Worm (Caenorhabditis elegans) whole organism, L1 larva: ENCODE measurements around the gene Y94H6A.2.

Experiments
- C04F5.9 ChIP-seq: sonication (generic microtip); optimal IDR thresholded peaks from 2 replicates; lab custom pipeline; 2016; ENCODE audit warnings: missing genetic modification characterization, missing compliant biosample characterization
- C16A3.4 ChIP-seq: fragments of 150-350 bp; optimal IDR thresholded peaks from 2 replicates; lab custom pipeline; 2014; ENCODE audit warnings: missing biosample characterization, missing genetic modification characterization
- C34B4.2 ChIP-seq: sonication (generic microtip); optimal IDR thresholded peaks from 2 replicates; lab custom pipeline; 2017; ENCODE audit warnings: mild to moderate bottlenecking, missing genetic modification characterization, missing compliant biosample characterization
- ama-1 ChIP-seq: fragments of 150-350 bp; optimal IDR thresholded peaks from 2 replicates; lab custom pipeline; 2014
- blmp-1 ChIP-seq: fragments of 150-350 bp; optimal IDR thresholded peaks from 2 replicates; lab custom pipeline; 2014; ENCODE audit warnings: missing biosample characterization, missing genetic modification characterization
- ceh-82 ChIP-seq, 3 experiments: fragments of 150-350 bp in 1 of 3; sonication (generic microtip) in 2 of 3; optimal IDR thresholded peaks; 2 replicates each; lab custom pipeline; 2014 to 2017; ENCODE audit warnings: missing biosample characterization in 3 of 3, missing genetic modification characterization in 3 of 3
- ceh-90 ChIP-seq: sonication (generic microtip); optimal IDR thresholded peaks from 2 replicates; lab custom pipeline; 2016; ENCODE audit warnings: missing genetic modification characterization, missing compliant biosample characterization
- dpl-1 ChIP-seq, 3 experiments: fragments of 150-350 bp in 2 of 3; sonication (generic microtip) in 1 of 3; optimal IDR thresholded peaks; 2 replicates each; lab custom pipeline; 2014 to 2017; ENCODE audit warnings: missing biosample characterization in 3 of 3, missing genetic modification characterization in 3 of 3, missing genetic modification reagents in 3 of 3
- efl-1 ChIP-seq, 4 experiments: fragments of 150-350 bp; optimal IDR thresholded peaks in 3 of 4; peaks in 1 of 4; 1 replicate in 1 of 4; 2 replicates in 3 of 4; lab custom pipeline; 2014; ENCODE audit warnings: missing biosample characterization in 2 of 4, missing genetic modification characterization in 2 of 4, missing genetic modification reagents in 2 of 4
- fkh-8 ChIP-seq: sonication (generic microtip); optimal IDR thresholded peaks from 2 replicates; lab custom pipeline; 2016; ENCODE audit warnings: mild to moderate bottlenecking, missing genetic modification characterization, missing compliant biosample characterization
- grh-1 ChIP-seq: fragments of 200-800 bp; sonication (Bioruptor generic); IDR thresholded peaks from 2 replicates; pipeline ENCODE4 v1.3.6; 2022; ENCODE audit warnings: missing genetic modification reagents, missing genetic modification characterization, missing compliant biosample characterization
- hlh-17 ChIP-seq: fragments of 200-800 bp; sonication (Bioruptor generic); optimal IDR thresholded peaks from 2 replicates; lab custom pipeline; 2018; ENCODE audit warnings: missing genetic modification characterization, mild to moderate bottlenecking, missing compliant biosample characterization, moderate library complexity, borderline replicate concordance
- hlh-4 ChIP-seq: sonication (generic microtip); optimal IDR thresholded peaks from 2 replicates; lab custom pipeline; 2016; ENCODE audit warnings: mild to moderate bottlenecking, missing genetic modification characterization, missing compliant biosample characterization
- hpl-2 ChIP-seq: fragments of 150-350 bp; optimal IDR thresholded peaks from 2 replicates; lab custom pipeline; 2014; ENCODE audit warnings: missing biosample characterization, missing genetic modification reagents, missing genetic modification characterization
- irx-1 ChIP-seq: sonication (generic microtip); optimal IDR thresholded peaks from 2 replicates; lab custom pipeline; 2016; ENCODE audit warnings: missing genetic modification characterization, missing compliant biosample characterization
- jun-1 ChIP-seq: fragments of 150-350 bp; optimal IDR thresholded peaks from 2 replicates; lab custom pipeline; 2014; ENCODE audit warnings: missing biosample characterization, missing genetic modification reagents, missing genetic modification characterization
- lin-14 ChIP-seq: fragments of 200-800 bp; sonication (Bioruptor generic); optimal IDR thresholded peaks from 2 replicates; lab custom pipeline; 2018; ENCODE audit warnings: mild to moderate bottlenecking, missing genetic modification characterization, moderate library complexity, missing compliant biosample characterization
- lin-15B ChIP-seq: fragments of 150-350 bp; sonication (generic microtip); optimal IDR thresholded peaks from 3 replicates; lab custom pipeline; 2014; ENCODE audit warnings: missing biosample characterization, missing genetic modification characterization
- lin-35 ChIP-seq, 2 experiments: fragments of 150-350 bp; optimal IDR thresholded peaks; 2 replicates each; lab custom pipeline; 2014; ENCODE audit warnings: missing biosample characterization in 2 of 2, missing genetic modification characterization in 2 of 2, missing genetic modification reagents in 2 of 2
- lsy-2 ChIP-seq, 2 experiments: fragments of 150-350 bp; optimal IDR thresholded peaks; 2 replicates each; lab custom pipeline; 2014; ENCODE audit warnings: missing biosample characterization in 2 of 2, missing genetic modification characterization in 2 of 2
- mab-9 ChIP-seq: fragments of 200-800 bp; sonication (Bioruptor generic); IDR thresholded peaks from 2 replicates; pipeline ENCODE4 v1.3.6; 2022; ENCODE audit warnings: missing genetic modification reagents, missing genetic modification characterization, missing compliant biosample characterization
- nhr-19 ChIP-seq: fragments of 200-800 bp; sonication (Bioruptor generic); conservative IDR thresholded peaks from 2 replicates; pipeline ENCODE4 v1.3.6; 2022; ENCODE audit warnings: missing genetic modification characterization, missing compliant biosample characterization
- nhr-71 ChIP-seq: sonication (generic microtip); optimal IDR thresholded peaks from 2 replicates; lab custom pipeline; 2016; ENCODE audit warnings: mild to moderate bottlenecking, missing genetic modification characterization, moderate library complexity, missing compliant biosample characterization
- pax-3 ChIP-seq: fragments of 200-800 bp; sonication (Bioruptor generic); optimal IDR thresholded peaks from 2 replicates; lab custom pipeline; 2018; ENCODE audit warnings: mild to moderate bottlenecking, missing genetic modification characterization, moderate library complexity, missing compliant biosample characterization
- rnt-1 ChIP-seq: sonication (generic microtip); optimal IDR thresholded peaks from 2 replicates; lab custom pipeline; 2016; ENCODE audit warnings: mild to moderate bottlenecking, missing genetic modification characterization, moderate library complexity, missing compliant biosample characterization
- skn-1 ChIP-seq: fragments of 150-350 bp; optimal IDR thresholded peaks from 2 replicates; lab custom pipeline; 2014; ENCODE audit warnings: missing biosample characterization, missing genetic modification characterization
- snu-23 ChIP-seq: sonication (generic microtip); optimal IDR thresholded peaks from 2 replicates; lab custom pipeline; 2016; ENCODE audit warnings: missing genetic modification characterization, missing compliant biosample characterization
- sup-37 ChIP-seq: fragments of 200-800 bp; sonication (Bioruptor generic); optimal IDR thresholded peaks from 2 replicates; lab custom pipeline; 2018; ENCODE audit warnings: mild to moderate bottlenecking, missing genetic modification characterization, missing compliant biosample characterization
- swsn-7 ChIP-seq: sonication (generic microtip); optimal IDR thresholded peaks from 2 replicates; lab custom pipeline; 2016; ENCODE audit warnings: missing genetic modification characterization, missing compliant biosample characterization
- unc-130 ChIP-seq: fragments of 150-350 bp; optimal IDR thresholded peaks from 2 replicates; lab custom pipeline; 2017; ENCODE audit warnings: missing biosample characterization, missing genetic modification characterization, inconsistent platforms
- unc-30 ChIP-seq: sonication (generic microtip); optimal IDR thresholded peaks from 2 replicates; lab custom pipeline; 2017; ENCODE audit warnings: missing biosample characterization, missing genetic modification characterization
- unc-62 ChIP-seq: fragments of 150-350 bp; optimal IDR thresholded peaks from 2 replicates; lab custom pipeline; 2014; ENCODE audit warnings: missing biosample characterization, missing genetic modification reagents, missing genetic modification characterization
- unc-86 ChIP-seq: sonication (generic microtip); optimal IDR thresholded peaks from 2 replicates; lab custom pipeline; 2016; ENCODE audit warnings: missing genetic modification characterization, missing compliant biosample characterization
- unc-98 ChIP-seq: fragments of 200-800 bp; sonication (Bioruptor generic); IDR thresholded peaks from 2 replicates; pipeline ENCODE4 v1.3.6; 2022; ENCODE audit warnings: missing genetic modification characterization, missing compliant biosample characterization
- vab-15 ChIP-seq: sonication (generic microtip); optimal IDR thresholded peaks from 2 replicates; lab custom pipeline; 2017; ENCODE audit warnings: missing genotype, mild to moderate bottlenecking, missing genetic modification characterization, missing compliant biosample characterization
- xbp-1 ChIP-seq: sonication (generic microtip); optimal IDR thresholded peaks from 2 replicates; lab custom pipeline; 2016; ENCODE audit warnings: missing genetic modification characterization, missing compliant biosample characterization
- zip-4 ChIP-seq: fragments of 200-800 bp; sonication (Bioruptor generic); optimal IDR thresholded peaks from 2 replicates; lab custom pipeline; 2018; ENCODE audit warnings: mild to moderate bottlenecking, missing genetic modification characterization, moderate library complexity, missing compliant biosample characterization
- ztf-4 ChIP-seq: fragments of 150-350 bp; optimal IDR thresholded peaks from 2 replicates; lab custom pipeline; 2014; ENCODE audit warnings: missing biosample characterization, missing genetic modification characterization

The Y94H6A.2 gene

DNA sequence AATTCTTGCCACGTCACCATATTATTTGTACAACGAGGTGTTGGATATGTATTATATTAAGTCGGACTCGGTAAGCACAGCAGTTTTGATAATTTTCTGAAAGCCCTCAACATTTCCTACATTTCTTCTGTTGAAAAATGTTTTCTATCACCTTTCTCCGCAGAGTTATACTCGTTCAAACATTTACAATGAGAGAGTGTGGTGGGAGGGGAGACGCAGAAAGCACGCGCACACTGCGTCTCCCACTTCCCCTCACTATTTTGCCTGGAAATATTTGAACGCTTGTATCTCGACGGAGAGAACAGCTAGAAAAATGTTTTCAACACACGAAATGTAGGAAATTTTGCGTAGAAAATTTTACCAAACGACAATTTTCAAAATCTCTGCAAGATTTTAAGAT, 34.1 kb downstream of the Y94H6A.2 start:
- no peak for TF ChIP-seq unc-30 (tag; lab: Kevin White, UChicago)
- TF ChIP-seq lin-15B, result no peak
- no peak for TF ChIP-seq hlh-4 (tag; lab: Kevin White, UChicago)
- TF ChIP-seq C16A3.4 (tag; lab: Kevin White, UChicago), result no peak
- no peak for TF ChIP-seq vab-15
- TF ChIP-seq fkh-8, result no peak
- TF ChIP-seq snu-23, result no peak
- TF ChIP-seq ceh-90, result no peak
- TF ChIP-seq C34B4.2 (tag; lab: Kevin White, UChicago), result no peak
- TF ChIP-seq hlh-17 (GFP tag; lab: Kevin White, UChicago), result no peak
- TF ChIP-seq rnt-1 (tag; lab: Kevin White, UChicago), result no peak
- no peak for TF ChIP-seq unc-98 (GFP tag; lab: Robert Waterston, UW)
- no peak for TF ChIP-seq hpl-2

- TF ChIP-seq skn-1 (tag; lab: Kevin White, UChicago) (no peak), unc-130 (tag; lab: Kevin White, UChicago) (no peak), lsy-2 (tag; optimal IDR thresholded peaks at IDR 0.05; lab: Kevin White, UChicago) (peak in 1 of 2 experiments; percentile 14), xbp-1 (tag; lab: Kevin White, UChicago) (no peak), efl-1 (optimal IDR thresholded peaks at IDR 0.05; lab: Kevin White, UChicago) (no peak), efl-1 (GFP tag; optimal IDR thresholded peaks at IDR 0.05 in 1 of 2; lab: Kevin White, UChicago) (peak in 1 of 2 experiments; percentile 67), ztf-4 (tag; lab: Kevin White, UChicago) (peak; percentile 6), ama-1 (lab: Kevin White, UChicago) (peak; percentile 39), lin-14 (GFP tag; lab: Kevin White, UChicago) (no peak), hlh-4 (tag; lab: Kevin White, UChicago) (no peak), sup-37 (GFP tag; lab: Kevin White, UChicago) (no peak), irx-1 (tag; lab: Kevin White, UChicago) (no peak), C04F5.9 (tag; lab: Kevin White, UChicago) (no peak)
These were observed 35.1 kb downstream of the Y94H6A.2 start for ce11 chrIV:2765048-2765708.

DNA sequence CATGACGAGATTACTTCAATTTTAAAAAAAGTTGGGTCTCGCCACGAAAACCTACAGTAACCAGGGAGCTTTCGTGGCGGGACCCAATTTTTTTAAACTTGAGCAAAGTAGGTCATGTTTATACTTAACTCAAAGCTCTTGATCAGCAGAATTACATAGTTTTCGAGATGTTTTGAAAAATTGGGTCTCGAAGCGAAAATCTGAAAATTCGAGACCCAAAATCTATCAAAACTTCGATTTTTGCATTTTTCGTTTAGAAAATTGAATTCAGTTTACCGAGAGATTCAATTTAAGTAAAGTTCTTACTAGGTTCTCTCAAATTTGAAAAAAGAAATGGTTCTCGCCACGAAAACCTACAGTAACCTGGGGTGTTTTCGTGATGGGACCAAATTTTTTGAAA, 40.0 kb downstream of the Y94H6A.2 start:
- TF ChIP-seq efl-1 (optimal IDR thresholded peaks at IDR 0.05; lab: Kevin White, UChicago) (no peak), efl-1 (GFP tag; optimal IDR thresholded peaks at IDR 0.05 in 1 of 2; lab: Kevin White, UChicago) (peak in 1 of 2 experiments; percentile 27), vab-15 (no peak)
- TF ChIP-seq, all 84 proteins: peak for 1

DNA sequence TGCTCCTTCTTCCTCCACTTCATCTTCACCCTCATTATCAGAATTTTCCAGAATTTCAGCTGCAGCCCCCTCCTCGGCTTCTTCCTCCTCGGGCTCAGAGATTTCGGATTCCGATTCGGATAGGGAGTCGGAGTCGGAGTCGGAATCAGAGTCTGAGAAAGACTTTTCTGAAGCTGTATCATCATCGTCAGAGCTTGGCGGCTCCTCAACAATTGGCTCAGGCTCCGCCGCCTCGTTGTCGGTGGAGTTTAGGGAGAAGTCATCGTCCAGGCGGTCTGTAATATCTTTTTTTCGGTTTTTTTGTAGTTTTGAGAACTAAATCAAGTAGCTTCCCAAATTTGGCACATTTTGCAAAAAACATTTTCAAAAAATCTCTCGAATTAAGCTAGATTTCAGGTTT, 40.7 kb downstream of the Y94H6A.2 start:
- TF ChIP-seq jun-1 (tag; lab: Kevin White, UChicago), result no peak
- no peak for TF ChIP-seq swsn-7 (tag; lab: Kevin White, UChicago)
- TF ChIP-seq efl-1 (optimal IDR thresholded peaks at IDR 0.05; lab: Kevin White, UChicago), result no peak
- peak in 1 of 2 experiments; percentile 34 for TF ChIP-seq efl-1 (GFP tag; optimal IDR thresholded peaks at IDR 0.05 in 1 of 2; lab: Kevin White, UChicago)
- peak; percentile 10 for TF ChIP-seq ama-1 (lab: Kevin White, UChicago)

- TF ChIP-seq rnt-1 (tag; lab: Kevin White, UChicago) (no peak), efl-1 (optimal IDR thresholded peaks at IDR 0.05; lab: Kevin White, UChicago) (no peak), efl-1 (GFP tag; optimal IDR thresholded peaks at IDR 0.05 in 1 of 2; lab: Kevin White, UChicago) (peak in 1 of 2 experiments; percentile 74), ceh-82 (tag; optimal IDR thresholded peaks at IDR 0.05; lab: Kevin White, UChicago) (no peak)
These were observed 41.6 kb downstream of the Y94H6A.2 start, which contains the start of gene Y54G2A.11 for ce11 chrIV:2771692-2772091. Y54G2A.11 (minus strand) TSS chrIV:2771792.

- TF ChIP-seq grh-1 (peak; percentile 79), nhr-71 (tag; lab: Kevin White, UChicago) (no peak), efl-1 (optimal IDR thresholded peaks at IDR 0.05; lab: Kevin White, UChicago) (no peak), efl-1 (GFP tag; optimal IDR thresholded peaks at IDR 0.05 in 1 of 2; lab: Kevin White, UChicago) (peak in 1 of 2 experiments; percentile 15), hlh-17 (GFP tag; lab: Kevin White, UChicago) (no peak), lin-35 (GFP tag; optimal IDR thresholded peaks at IDR 0.05; lab: Kevin White, UChicago) (peak in 1 of 2 experiments; percentile 31), unc-130 (tag; lab: Kevin White, UChicago) (no peak), unc-62 (GFP tag; lab: Kevin White, UChicago) (no peak), pax-3 (tag; lab: Kevin White, UChicago) (peak; percentile 44), ama-1 (lab: Kevin White, UChicago) (peak; percentile 46), mab-9 (GFP tag; lab: Robert Waterston, UW) (no peak), nhr-19 (GFP tag; lab: Robert Waterston, UW) (0 out of 2 replicates have a peak, but pooled peaks have one; percentile 23), blmp-1 (peak; percentile 62), unc-86 (tag; lab: Kevin White, UChicago) (no peak), dpl-1 (GFP tag; optimal IDR thresholded peaks at IDR 0.05; lab: Kevin White, UChicago) (peak in 2 of 3 experiments; percentile 20 to 45), zip-4 (no peak)
These were observed 42.2 kb downstream of the Y94H6A.2 start for ce11 chrIV:2772209-2772851.
